Worm (Caenorhabditis elegans) whole organism, late embryonic: ENCODE results near the gene D2085.7.

Experiments used
- ceh-30 ChIP-seq: fragments of 150-350 bp; optimal IDR thresholded peaks from 2 replicates; lab custom pipeline; 2014; ENCODE audit warnings: missing biosample characterization, missing genetic modification characterization
- dve-1 ChIP-seq: sonication (generic microtip); optimal IDR thresholded peaks from 2 replicates; lab custom pipeline; 2017; ENCODE audit warnings: antibody characterized with exemption, mild to moderate bottlenecking, missing genetic modification characterization, missing compliant biosample characterization
- fkh-10 ChIP-seq: fragments of 150-350 bp; optimal IDR thresholded peaks from 2 replicates; lab custom pipeline; 2014; ENCODE audit warnings: missing biosample characterization, missing genetic modification reagents, missing genetic modification characterization
- gmeb-2 ChIP-seq: sonication (generic microtip); optimal IDR thresholded peaks from 2 replicates; lab custom pipeline; 2016; ENCODE audit warnings: missing genetic modification characterization, inconsistent platforms, missing compliant biosample characterization
- nfya-1 ChIP-seq: sonication (generic microtip); optimal IDR thresholded peaks from 2 replicates; lab custom pipeline; 2017; ENCODE audit warnings: missing genetic modification characterization, mild to moderate bottlenecking, missing compliant biosample characterization, antibody characterized with exemption, moderate library complexity
- nhr-11 ChIP-seq: fragments of 150-350 bp; optimal IDR thresholded peaks from 2 replicates; lab custom pipeline; 2014; ENCODE audit warnings: missing biosample characterization, missing genetic modification characterization
- unc-55 ChIP-seq: sonication (generic microtip); optimal IDR thresholded peaks from 2 replicates; lab custom pipeline; 2017; ENCODE audit warnings: missing biosample characterization, missing genetic modification reagents, missing genetic modification characterization
- ztf-16 ChIP-seq: sonication (generic microtip); optimal IDR thresholded peaks from 2 replicates; lab custom pipeline; 2017; ENCODE audit warnings: missing genetic modification characterization, missing compliant biosample characterization

- no peak for TF ChIP-seq nfya-1 (tag; lab: Kevin White, UChicago)
- no peak for TF ChIP-seq dve-1 (tag; lab: Kevin White, UChicago)
- no peak for TF ChIP-seq nhr-11 (tag; lab: Kevin White, UChicago)
- no peak for TF ChIP-seq fkh-10 (GFP tag; lab: Kevin White, UChicago)
- no peak for TF ChIP-seq ztf-16
- no peak for TF ChIP-seq unc-55 (GFP tag; lab: Kevin White, UChicago)
- no peak for TF ChIP-seq gmeb-2 (tag; lab: Kevin White, UChicago)
- no peak for TF ChIP-seq ceh-30 (tag; lab: Kevin White, UChicago)
Measured at ce11 chrII:8670835-8671234, 29.7 kb downstream of the D2085.7 start.
